Fruit fly (Drosophila melanogaster) whole organism, embryonic: ENCODE data around the gene CG12990.

ENCODE experiments used
- Adf1 ChIP-seq: fragments of 200-800 bp; sonication (Bioruptor generic); IDR thresholded peaks from 2 replicates; pipeline ENCODE4 v1.3.6; 2022; ENCODE audit warnings: missing biosample characterization, missing genetic modification characterization
- CG10321 ChIP-seq: fragments of 200-800 bp; sonication (Bioruptor generic); IDR thresholded peaks from 2 replicates; pipeline ENCODE4 v1.3.6; 2022; ENCODE audit warnings: missing biosample characterization, missing genetic modification characterization
- CG11085 ChIP-seq: fragments of 200-800 bp; sonication (Bioruptor generic); IDR thresholded peaks from 2 replicates; pipeline ENCODE4 v1.3.6; 2022; ENCODE audit warnings: missing biosample characterization, missing genetic modification characterization
- CG12299 ChIP-seq: fragments of 200-800 bp; sonication (Bioruptor generic); optimal IDR thresholded peaks from 2 replicates; lab custom pipeline; 2018; ENCODE audit warnings: missing biosample characterization, mild to moderate bottlenecking, missing genetic modification characterization
- CG14441 ChIP-seq: fragments of 200-800 bp; sonication (Bioruptor generic); IDR thresholded peaks from 2 replicates; pipeline ENCODE4 v1.3.6; 2022; ENCODE audit warnings: missing biosample characterization, missing genetic modification characterization
- CG2120 ChIP-seq: fragments of 200-800 bp; sonication (Bioruptor generic); optimal IDR thresholded peaks from 3 replicates; lab custom pipeline; 2016; ENCODE audit warnings: missing biosample characterization, missing genetic modification characterization
- CG2202 ChIP-seq: fragments of 200-800 bp; sonication (Bioruptor generic); optimal IDR thresholded peaks from 2 replicates; lab custom pipeline; 2018; ENCODE audit warnings: missing biosample characterization, mild to moderate bottlenecking, missing genetic modification characterization
- CG33213 ChIP-seq: fragments of 200-800 bp; sonication (Bioruptor generic); optimal IDR thresholded peaks from 3 replicates; lab custom pipeline; 2016; ENCODE audit warnings: missing biosample characterization, missing genetic modification characterization
- CG34422 ChIP-seq: fragments of 200-800 bp; sonication (Bioruptor generic); IDR thresholded peaks from 3 replicates; pipeline ENCODE4 v1.3.6; 2022; ENCODE audit warnings: missing biosample characterization, missing genetic modification characterization
- CG3838 ChIP-seq: fragments of 200-800 bp; sonication (Bioruptor generic); optimal IDR thresholded peaks from 3 replicates; lab custom pipeline; 2016; ENCODE audit warnings: missing biosample characterization, missing genetic modification characterization
- CG6254 ChIP-seq: fragments of 200-800 bp; sonication (Bioruptor generic); optimal IDR thresholded peaks from 3 replicates; lab custom pipeline; 2017; ENCODE audit warnings: mild to moderate bottlenecking, missing biosample characterization, missing genetic modification reagents, missing genetic modification characterization
- CG7357 ChIP-seq: fragments of 200-800 bp; sonication (Bioruptor generic); IDR thresholded peaks from 3 replicates; pipeline ENCODE4 v1.3.6; 2022; ENCODE audit warnings: missing biosample characterization, missing genetic modification characterization
- CG7745 ChIP-seq: fragments of 200-800 bp; sonication (Bioruptor generic); optimal IDR thresholded peaks from 2 replicates; lab custom pipeline; 2018; ENCODE audit warnings: missing biosample characterization, mild to moderate bottlenecking, missing genetic modification characterization, moderate library complexity
- CG8924 ChIP-seq: fragments of 200-800 bp; optimal IDR thresholded peaks from 3 replicates; lab custom pipeline; 2019; ENCODE audit warnings: missing biosample characterization, mild to moderate bottlenecking, missing genetic modification characterization, moderate library complexity
- CG9609 ChIP-seq: fragments of 200-800 bp; sonication (Bioruptor generic); optimal IDR thresholded peaks from 3 replicates; lab custom pipeline; 2016; ENCODE audit warnings: missing biosample characterization, missing genetic modification characterization
- CTCF ChIP-seq: fragments of 200-800 bp; sonication (Bioruptor generic); optimal IDR thresholded peaks from 2 replicates; lab custom pipeline; 2017; ENCODE audit warnings: missing biosample characterization, mild to moderate bottlenecking, missing genetic modification characterization, moderate library complexity
- D19A ChIP-seq: fragments of 200-800 bp; optimal IDR thresholded peaks from 3 replicates; lab custom pipeline; 2019; ENCODE audit warnings: missing biosample characterization, mild to moderate bottlenecking, missing genetic modification characterization, moderate library complexity
- Dek ChIP-seq: fragments of 200-800 bp; sonication (Bioruptor generic); optimal IDR thresholded peaks from 3 replicates; lab custom pipeline; 2019; ENCODE audit warnings: missing biosample characterization, mild to moderate bottlenecking, missing genetic modification characterization, moderate library complexity
- Dp ChIP-seq: fragments of 200-800 bp; sonication (Bioruptor generic); optimal IDR thresholded peaks from 2 replicates; lab custom pipeline; 2018; ENCODE audit warnings: missing biosample characterization, mild to moderate bottlenecking, missing genetic modification characterization, moderate library complexity
- Hmx ChIP-seq: fragments of 200-800 bp; sonication (Bioruptor generic); optimal IDR thresholded peaks from 2 replicates; lab custom pipeline; 2016; ENCODE audit warnings: missing biosample characterization, missing genetic modification characterization
- NC2β ChIP-seq: fragments of 200-800 bp; sonication (Bioruptor generic); optimal IDR thresholded peaks from 2 replicates; lab custom pipeline; 2016; ENCODE audit warnings: missing biosample characterization, missing genetic modification characterization
- NK7.1 ChIP-seq: fragments of 200-800 bp; sonication (Bioruptor generic); optimal IDR thresholded peaks from 3 replicates; lab custom pipeline; 2016; ENCODE audit warnings: missing biosample characterization, missing genetic modification characterization
- Neu2 ChIP-seq: fragments of 200-800 bp; sonication (Bioruptor generic); optimal IDR thresholded peaks from 3 replicates; lab custom pipeline; 2016; ENCODE audit warnings: missing biosample characterization, missing genetic modification characterization, borderline replicate concordance
- Pdp1 ChIP-seq, 2 experiments: fragments of 200-800 bp; sonication (Bioruptor generic); optimal IDR thresholded peaks; 3 replicates each; lab custom pipeline; 2016; ENCODE audit warnings: missing biosample characterization in 2 of 2, missing genetic modification characterization in 2 of 2, mild to moderate bottlenecking in 1 of 2, moderate library complexity in 1 of 2
- Rfx ChIP-seq: fragments of 200-800 bp; sonication (Bioruptor generic); IDR thresholded peaks from 2 replicates; pipeline ENCODE4 v1.3.6; 2022; ENCODE audit warnings: missing biosample characterization, missing genetic modification characterization
- ap ChIP-seq: fragments of 200-800 bp; sonication (Bioruptor generic); IDR thresholded peaks from 2 replicates; pipeline ENCODE4 v1.3.6; 2022; ENCODE audit warnings: missing biosample characterization, missing genetic modification characterization
- caup ChIP-seq: fragments of 200-800 bp; sonication (Bioruptor generic); optimal IDR thresholded peaks from 3 replicates; lab custom pipeline; 2017; ENCODE audit warnings: missing biosample characterization, mild to moderate bottlenecking, missing genetic modification characterization, moderate library complexity; ENCODE audit not compliant: severe bottlenecking
- chn ChIP-seq: fragments of 200-800 bp; sonication (Bioruptor generic); optimal IDR thresholded peaks from 2 replicates; lab custom pipeline; 2016; ENCODE audit warnings: missing biosample characterization, missing genetic modification characterization
- dmrt11E ChIP-seq: fragments of 200-800 bp; sonication (Bioruptor generic); optimal IDR thresholded peaks from 3 replicates; lab custom pipeline; 2018; ENCODE audit warnings: missing biosample characterization, mild to moderate bottlenecking, missing genetic modification characterization, moderate library complexity
- emc ChIP-seq: fragments of 200-800 bp; sonication (Bioruptor generic); optimal IDR thresholded peaks from 2 replicates; lab custom pipeline; 2016; ENCODE audit warnings: missing biosample characterization, missing genetic modification characterization
- eve ChIP-seq, 2 experiments: fragments of >200 bp; optimal IDR thresholded peaks; 2 replicates each; lab custom pipeline; 2017; ENCODE audit warnings: missing biosample characterization in 2 of 2, missing genetic modification characterization in 2 of 2
- kah ChIP-seq: fragments of 200-800 bp; sonication (Bioruptor generic); optimal IDR thresholded peaks from 2 replicates; lab custom pipeline; 2018; ENCODE audit warnings: missing biosample characterization, mild to moderate bottlenecking, missing genetic modification characterization
- kay ChIP-seq: fragments of 200-800 bp; sonication (Bioruptor generic); optimal IDR thresholded peaks from 2 replicates; lab custom pipeline; 2016; ENCODE audit warnings: missing biosample characterization, missing genetic modification characterization
- knrl ChIP-seq: fragments of 200-800 bp; sonication (Bioruptor generic); IDR thresholded peaks from 3 replicates; pipeline ENCODE4 v1.3.6; 2022; ENCODE audit warnings: missing biosample characterization, missing genetic modification characterization; ENCODE audit not compliant: partially characterized antibody
- lilli ChIP-seq: fragments of 200-800 bp; sonication (Bioruptor generic); optimal IDR thresholded peaks from 3 replicates; lab custom pipeline; 2016; ENCODE audit warnings: missing biosample characterization, missing genetic modification characterization
- lmd ChIP-seq: fragments of 200-800 bp; sonication (Bioruptor generic); IDR thresholded peaks from 2 replicates; pipeline ENCODE4 v1.3.6; 2022; ENCODE audit warnings: missing biosample characterization, missing genetic modification characterization
- nmo ChIP-seq: fragments of 200-800 bp; sonication (Bioruptor generic); optimal IDR thresholded peaks from 2 replicates; lab custom pipeline; 2018; ENCODE audit warnings: missing biosample characterization, mild to moderate bottlenecking, missing genetic modification characterization, moderate library complexity
- nom ChIP-seq: fragments of 200-800 bp; sonication (Bioruptor generic); optimal IDR thresholded peaks from 2 replicates; lab custom pipeline; 2017; ENCODE audit warnings: missing biosample characterization, missing genetic modification characterization, mild to moderate bottlenecking, moderate library complexity, missing genetic modification reagents
- odd ChIP-seq: fragments of 200-800 bp; sonication (Bioruptor generic); optimal IDR thresholded peaks from 2 replicates; lab custom pipeline; 2017; ENCODE audit warnings: missing biosample characterization, mild to moderate bottlenecking, missing genetic modification characterization
- pfk ChIP-seq: fragments of 200-800 bp; sonication (Bioruptor generic); optimal IDR thresholded peaks from 2 replicates; lab custom pipeline; 2018; ENCODE audit warnings: missing biosample characterization, mild to moderate bottlenecking, missing genetic modification characterization, moderate library complexity
- pum ChIP-seq: fragments of 200-800 bp; sonication (Bioruptor generic); optimal IDR thresholded peaks from 2 replicates; lab custom pipeline; 2016; ENCODE audit warnings: missing biosample characterization, missing genetic modification characterization
- rib ChIP-seq: fragments of 200-800 bp; sonication (Bioruptor generic); IDR thresholded peaks from 2 replicates; pipeline ENCODE4 v1.3.6; 2022; ENCODE audit warnings: missing biosample characterization, missing genetic modification characterization
- slbo ChIP-seq: fragments of 200-800 bp; sonication (Bioruptor generic); IDR thresholded peaks from 2 replicates; pipeline ENCODE4 v1.3.6; 2022; ENCODE audit warnings: missing biosample characterization, missing genetic modification characterization
- sr ChIP-seq: fragments of 200-800 bp; sonication (Bioruptor generic); IDR thresholded peaks from 3 replicates; pipeline ENCODE4 v1.3.6; 2022; ENCODE audit warnings: missing biosample characterization, missing genetic modification characterization
- yki ChIP-seq: fragments of >200 bp; optimal IDR thresholded peaks from 3 replicates; lab custom pipeline; 2018
- z ChIP-seq: fragments of 200-800 bp; sonication (Bioruptor generic); IDR thresholded peaks from 3 replicates; pipeline ENCODE4 v1.3.6; 2022; ENCODE audit warnings: missing biosample characterization, missing genetic modification characterization
- zen ChIP-seq: fragments of 200-800 bp; sonication (Bioruptor generic); optimal IDR thresholded peaks from 3 replicates; lab custom pipeline; 2018; ENCODE audit warnings: missing biosample characterization, mild to moderate bottlenecking, missing genetic modification characterization, moderate library complexity
- zfh2 ChIP-seq: fragments of 200-800 bp; sonication (Bioruptor generic); optimal IDR thresholded peaks from 2 replicates; lab custom pipeline; 2016; ENCODE audit warnings: missing biosample characterization, missing genetic modification characterization

CG12990 gene

DNA sequence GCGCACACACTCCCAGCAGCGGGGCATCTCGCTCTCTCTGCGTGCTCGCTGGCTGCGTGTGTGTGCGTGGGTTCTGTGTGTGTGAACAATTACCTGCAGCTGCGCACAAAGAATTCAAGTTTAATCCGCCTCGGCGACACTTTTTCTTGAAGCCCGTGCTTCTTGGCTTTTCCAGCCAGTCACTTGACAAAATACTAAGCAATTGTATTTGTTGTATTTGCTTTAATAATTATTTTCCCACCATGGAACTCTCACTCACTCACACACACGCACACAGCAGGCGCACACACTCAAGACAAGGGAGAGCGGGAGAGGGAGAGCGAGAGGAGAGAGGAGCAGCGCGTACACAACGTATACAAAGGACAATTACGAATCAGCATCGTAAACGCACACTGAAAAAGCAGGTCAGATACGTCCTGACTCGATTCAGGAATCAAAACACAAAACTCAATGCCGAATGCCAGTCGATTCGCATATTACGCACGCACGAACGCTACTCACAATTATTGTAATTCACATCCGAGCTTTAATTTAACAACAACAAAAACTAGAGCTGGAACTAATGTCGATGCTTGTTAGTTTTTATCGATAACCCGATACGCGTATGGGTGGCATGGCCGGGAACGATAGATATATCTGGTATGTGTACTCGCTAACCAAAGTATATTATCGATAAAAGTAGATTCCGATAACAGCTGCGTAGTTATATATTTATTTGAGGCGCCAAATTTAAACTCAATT lies 19.5 kb downstream of the CG12990 start, which contains the start of gene RhoGAPp190 (continued):
- TF ChIP-seq knrl (GFP tag; lab: Robert Waterston, UW) (peak; percentile 75), zen (tag; lab: Kevin White, UChicago) (peak; percentile 50), CTCF (GFP tag; lab: Kevin White, UChicago) (no peak), dmrt11E (tag; lab: Kevin White, UChicago) (no peak), Dp (peak; percentile 92), z (peak; percentile 6; the same call in 1 of the 3 replicates)
- TF ChIP-seq, all 482 proteins: peak for 104

DNA sequence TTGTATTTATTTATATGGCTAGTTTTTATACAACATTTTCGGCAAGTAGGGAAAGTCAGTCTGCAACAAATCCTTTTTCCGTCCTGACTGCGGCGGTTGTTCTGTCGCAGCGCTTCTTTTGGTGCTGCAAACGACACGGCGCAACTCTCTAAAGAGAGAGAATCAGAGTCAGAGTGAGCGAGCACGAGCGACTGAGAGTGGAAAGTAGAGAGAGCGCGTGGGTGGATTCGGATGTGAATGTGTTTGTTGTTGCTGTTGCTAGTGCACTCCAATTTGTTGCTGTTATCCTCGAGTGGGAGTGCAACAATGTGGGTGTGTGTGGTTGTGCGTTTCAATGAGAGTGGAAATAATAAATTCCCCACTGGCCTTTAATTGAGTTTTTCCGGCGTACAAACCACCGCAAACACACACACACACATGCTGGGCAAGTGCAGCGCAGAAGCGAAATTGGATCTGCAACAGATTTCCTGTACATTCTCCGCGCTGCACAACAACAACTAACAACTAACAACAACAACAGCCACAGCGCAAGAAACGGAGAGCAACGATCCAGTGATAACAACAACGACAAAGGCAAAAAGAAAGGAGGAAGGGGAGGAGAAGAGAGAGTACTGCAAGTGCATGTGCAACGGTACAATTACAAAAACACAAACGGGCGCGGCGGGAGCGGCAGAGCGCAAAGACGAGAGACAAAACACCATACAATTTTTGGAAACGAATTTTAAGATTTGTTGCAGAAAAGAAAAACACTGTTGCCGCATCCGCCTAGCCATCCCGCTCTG lies 20.3 kb downstream of the CG12990 start:
- TF ChIP-seq D19A (tag; lab: Kevin White, UChicago) (no peak), CG9609 (GFP tag; lab: Kevin White, UChicago) (no peak), nmo (no peak), CG33213 (GFP tag; lab: Kevin White, UChicago) (no peak), odd (GFP tag; lab: Kevin White, UChicago) (no peak), Adf1 (GFP tag; lab: Robert Waterston, UW) (0 out of 2 replicates have a peak, but pooled peaks have one; percentile 21), CG8924 (tag; lab: Kevin White, UChicago) (no peak), lmd (GFP tag; lab: Robert Waterston, UW) (no peak), caup (no peak), CG12299 (tag; lab: Kevin White, UChicago) (no peak), yki (peak; percentile 58), lilli (GFP tag; lab: Kevin White, UChicago) (no peak), rib (GFP tag; lab: Robert Waterston, UW) (no peak), CG6254 (GFP tag; lab: Kevin White, UChicago) (no peak), CG14441 (no peak), kay (GFP tag; lab: Kevin White, UChicago) (no peak), CG7745 (tag; lab: Kevin White, UChicago) (no peak), CG2202 (no peak), CG11085 (GFP tag; lab: Robert Waterston, UW) (no peak), NK7.1 (GFP tag; lab: Kevin White, UChicago) (no peak), eve (GFP tag; optimal IDR thresholded peaks at IDR 0.05; lab: Kevin White, UChicago) (no peak), nom (peak; percentile 38), sr (GFP tag; lab: Robert Waterston, UW) (peak; percentile 77), CG3838 (GFP tag; lab: Kevin White, UChicago) (no peak), CG34422 (no peak), ap (GFP tag; lab: Robert Waterston, UW) (no peak), NC2β (GFP tag; lab: Kevin White, UChicago) (no peak), slbo (no peak), pfk (GFP tag; lab: Kevin White, UChicago) (no peak), Rfx (no peak), CG10321 (GFP tag; lab: Robert Waterston, UW) (peak; percentile 88; the same call in 1 of the 2 replicates), Hmx (GFP tag; lab: Kevin White, UChicago) (no peak), Neu2 (no peak), emc (GFP tag; lab: Kevin White, UChicago) (no peak), CG2120 (GFP tag; lab: Kevin White, UChicago) (no peak), Pdp1 (GFP tag; optimal IDR thresholded peaks at IDR 0.05; lab: Kevin White, UChicago) (peak in 1 of 2 experiments; percentile 10), kah (GFP tag; lab: Kevin White, UChicago) (no peak), CG7357 (no peak), pum (no peak), chn (no peak), zfh2 (GFP tag; lab: Kevin White, UChicago) (no peak), Dek (no peak)
